Fruit fly (Drosophila melanogaster): Measurements from ENCODE around the gene Atg16.

The Atg16 gene

dm6 chr3R:29859763-29860162 is 24.9 kb upstream of the Atg16 start (continued):
- TF ChIP-seq CG5245 (GFP tag; optimal IDR thresholded peaks at IDR 0.05) = no peak
- no peak for TF ChIP-seq CG4404 (GFP tag; IDR thresholded peaks at IDR 0.05)
- TF ChIP-seq CG6683 (GFP tag; optimal IDR thresholded peaks at IDR 0.05) = no peak
- peak; percentile 63; the same call in 2 of the 3 replicates for TF ChIP-seq dysf (GFP tag; IDR thresholded peaks at IDR 0.05)
- peak; percentile 25 for TF ChIP-seq Hr3 (GFP tag; optimal IDR thresholded peaks at IDR 0.05)
- peak; percentile 47; the same call in 1 of the 4 replicates for TF ChIP-seq Dll (GFP tag; IDR thresholded peaks at IDR 0.05; ENCODE audit: partially characterized antibody)
- peak; percentile 31; the same call in 1 of the 2 replicates for TF ChIP-seq amos (GFP tag; IDR thresholded peaks at IDR 0.05; ENCODE audit: partially characterized antibody)
- TF ChIP-seq row (GFP tag; IDR thresholded peaks at IDR 0.05) = peak; percentile 83
- peak; percentile 38; the same call in 1 of the 4 replicates for TF ChIP-seq Gug (GFP tag; IDR thresholded peaks at IDR 0.05)
- TF ChIP-seq odd (GFP tag; optimal IDR thresholded peaks at IDR 0.05) = no peak
- no peak for TF ChIP-seq CG2678 (tag; optimal IDR thresholded peaks at IDR 0.05)
- TF ChIP-seq zfh1 (GFP tag; IDR thresholded peaks at IDR 0.05) = peak; percentile 56; the same call in 2 of the 3 replicates
- TF ChIP-seq H15 (GFP tag; IDR thresholded peaks at IDR 0.05) = no peak
- TF ChIP-seq CG13894 (tag; optimal IDR thresholded peaks at IDR 0.05) = peak; percentile 65
- no peak for TF ChIP-seq Lpt (GFP tag; optimal IDR thresholded peaks at IDR 0.05)
- peak; percentile 50; the same call in 1 of the 3 replicates for TF ChIP-seq Mrtf (GFP tag; IDR thresholded peaks at IDR 0.05)
- TF ChIP-seq Abd-B (GFP tag; optimal IDR thresholded peaks at IDR 0.05) = no peak
- TF ChIP-seq Taf1 (GFP tag; IDR thresholded peaks at IDR 0.05) = no peak
- TF ChIP-seq CG11085 (GFP tag; IDR thresholded peaks at IDR 0.05) = no peak
- peak; percentile 81 for TF ChIP-seq Rfx (GFP tag; IDR thresholded peaks at IDR 0.05)
- TF ChIP-seq seq (GFP tag; IDR thresholded peaks at IDR 0.05) = 0 out of 2 replicates have a peak, but pooled peaks have one; percentile 22
- peak; percentile 27 for TF ChIP-seq sd (tag; optimal IDR thresholded peaks at IDR 0.05)
- no peak; the same call in 1 of the 2 replicates for TF ChIP-seq CG31441 (GFP tag; IDR thresholded peaks at IDR 0.05)
- peak; percentile 56 for TF ChIP-seq lmd (GFP tag; IDR thresholded peaks at IDR 0.05)
- TF ChIP-seq tin (GFP tag; optimal IDR thresholded peaks at IDR 0.05) = peak; percentile 8
- no peak for TF ChIP-seq CG7357 (GFP tag; IDR thresholded peaks at IDR 0.05)
- TF ChIP-seq Spps (tag; optimal IDR thresholded peaks at IDR 0.05) = peak; percentile 5
- TF ChIP-seq CG2875 (GFP tag; optimal IDR thresholded peaks at IDR 0.05) = no peak
- TF ChIP-seq CG10462 (GFP tag; optimal IDR thresholded peaks at IDR 0.05) = no peak
- TF ChIP-seq Stat92E (GFP tag; optimal IDR thresholded peaks at IDR 0.05) = peak in 1 of 3 experiments; percentile 27
- TF ChIP-seq CG3726 (GFP tag; IDR thresholded peaks at IDR 0.05) = no peak
- TF ChIP-seq CG10366 (GFP tag; IDR thresholded peaks at IDR 0.05) = peak; percentile 40
- peak; percentile 79 for TF ChIP-seq chm (GFP tag; IDR thresholded peaks at IDR 0.05)
- peak; percentile 31 for TF ChIP-seq CTCF (GFP tag; optimal IDR thresholded peaks at IDR 0.05)
- no peak for TF ChIP-seq eve (GFP tag; optimal IDR thresholded peaks at IDR 0.05)
- no peak for TF ChIP-seq CG6175 (GFP tag; IDR thresholded peaks at IDR 0.05)
- peak; percentile 69 for TF ChIP-seq CG32532 (GFP tag; IDR thresholded peaks at IDR 0.05)
- TF ChIP-seq Poxn (GFP tag; IDR thresholded peaks at IDR 0.05) = no peak
- no peak for TF ChIP-seq Adf1 (GFP tag; IDR thresholded peaks at IDR 0.05)
- TF ChIP-seq Max (GFP tag; optimal IDR thresholded peaks at IDR 0.05) = no peak
- TF ChIP-seq unpg (GFP tag; optimal IDR thresholded peaks at IDR 0.05) = no peak
- 0 out of 2 replicates have a peak, but pooled peaks have one; percentile 35 for TF ChIP-seq E2f1 (GFP tag; IDR thresholded peaks at IDR 0.05)
- TF ChIP-seq tgo (GFP tag; IDR thresholded peaks at IDR 0.05) = peak; percentile 24; the same call in 1 of the 3 replicates
- 0 out of 2 replicates have a peak, but pooled peaks have one; percentile 14 for TF ChIP-seq rib (GFP tag; IDR thresholded peaks at IDR 0.05)
- TF ChIP-seq CG14965 (GFP tag; optimal IDR thresholded peaks at IDR 0.05; ENCODE audit: borderline replicate concordance) = no peak
- TF ChIP-seq CG10274 (GFP tag; optimal IDR thresholded peaks at IDR 0.05) = no peak
- no peak for TF ChIP-seq CG43689 (GFP tag; IDR thresholded peaks at IDR 0.05)
- no peak for TF ChIP-seq tio (GFP tag; optimal IDR thresholded peaks at IDR 0.05)
- TF ChIP-seq CG11696 (GFP tag; IDR thresholded peaks at IDR 0.05) = 0 out of 2 replicates have a peak, but pooled peaks have one; percentile 25
- no peak for TF ChIP-seq CG7745 (tag; optimal IDR thresholded peaks at IDR 0.05)
- no peak for TF ChIP-seq cas (GFP tag; IDR thresholded peaks at IDR 0.05)
- TF ChIP-seq fd102C (GFP tag; optimal IDR thresholded peaks at IDR 0.05) = no peak

All from whole organism, embryonic.